Worm (Caenorhabditis elegans): Measurements from ENCODE around the gene ZC443.1.

Gene ZC443.1

ce11 chrV:12809876-12810275 lies at the start of gene ZC443.1:
TSS of gene ZC443.1 (minus strand) at chrV:12810080.
- no peak for TF ChIP-seq cog-1 (tag; optimal IDR thresholded peaks at IDR 0.05)
- TF ChIP-seq ref-1 (GFP tag; conservative IDR thresholded peaks at IDR 0.05): no peak

ce11 chrV:12859144-12859543 lies 49.3 kb upstream of the ZC443.1 start, which contains the start of gene anp-1:
TSS of gene anp-1 (plus strand) at chrV:12859444.
- no peak for TF ChIP-seq T22C8.4 (GFP tag; IDR thresholded peaks at IDR 0.05)
- no peak for TF ChIP-seq flt-1 (GFP tag; IDR thresholded peaks at IDR 0.05)
- TF ChIP-seq med-1 (GFP tag; optimal IDR thresholded peaks at IDR 0.05; ENCODE audit: insufficient read depth): no peak
- no peak for TF ChIP-seq ztf-23 (GFP tag; IDR thresholded peaks at IDR 0.05)
- TF ChIP-seq ztf-29 (GFP tag; IDR thresholded peaks at IDR 0.05): no peak
- no peak for TF ChIP-seq tab-1 (GFP tag; IDR thresholded peaks at IDR 0.05)
- no peak for TF ChIP-seq ref-1 (GFP tag; conservative IDR thresholded peaks at IDR 0.05)
- no peak for TF ChIP-seq cog-1 (tag; optimal IDR thresholded peaks at IDR 0.05)
- no peak for TF ChIP-seq klf-2 (GFP tag; conservative IDR thresholded peaks at IDR 0.05)

ce11 chrV:12854766-12855165 lies 44.9 kb upstream of the ZC443.1 start, which contains the start of gene C44H9.7:
TSS of gene C44H9.7 (minus strand) at chrV:12854866.
- no peak for TF ChIP-seq ztf-23 (GFP tag; IDR thresholded peaks at IDR 0.05)
- no peak for TF ChIP-seq tab-1 (GFP tag; IDR thresholded peaks at IDR 0.05)
- no peak for TF ChIP-seq cog-1 (tag; optimal IDR thresholded peaks at IDR 0.05)
- TF ChIP-seq flt-1 (GFP tag; IDR thresholded peaks at IDR 0.05): no peak
- TF ChIP-seq klf-2 (GFP tag; conservative IDR thresholded peaks at IDR 0.05): no peak
- TF ChIP-seq ztf-29 (GFP tag; IDR thresholded peaks at IDR 0.05): no peak
- no peak for TF ChIP-seq T22C8.4 (GFP tag; IDR thresholded peaks at IDR 0.05)
- no peak for TF ChIP-seq ref-1 (GFP tag; conservative IDR thresholded peaks at IDR 0.05)
- TF ChIP-seq med-1 (GFP tag; optimal IDR thresholded peaks at IDR 0.05; ENCODE audit: insufficient read depth): no peak

ce11 chrV:12852355-12852754 lies 42.5 kb upstream of the ZC443.1 start:
- TF ChIP-seq med-1 (GFP tag; optimal IDR thresholded peaks at IDR 0.05; ENCODE audit: insufficient read depth): no peak
- TF ChIP-seq cog-1 (tag; optimal IDR thresholded peaks at IDR 0.05): no peak
- no peak for TF ChIP-seq klf-2 (GFP tag; conservative IDR thresholded peaks at IDR 0.05)
- no peak for TF ChIP-seq T22C8.4 (GFP tag; IDR thresholded peaks at IDR 0.05)
- no peak for TF ChIP-seq ref-1 (GFP tag; conservative IDR thresholded peaks at IDR 0.05)
- no peak for TF ChIP-seq ztf-23 (GFP tag; IDR thresholded peaks at IDR 0.05)
- TF ChIP-seq tab-1 (GFP tag; IDR thresholded peaks at IDR 0.05): no peak
- TF ChIP-seq ztf-29 (GFP tag; IDR thresholded peaks at IDR 0.05): no peak
- no peak for TF ChIP-seq flt-1 (GFP tag; IDR thresholded peaks at IDR 0.05)

- TF ChIP-seq klf-2 (GFP tag; conservative IDR thresholded peaks at IDR 0.05) (no peak), tab-1 (GFP tag; IDR thresholded peaks at IDR 0.05) (no peak), med-1 (GFP tag; optimal IDR thresholded peaks at IDR 0.05; ENCODE audit: insufficient read depth) (no peak), T22C8.4 (GFP tag; IDR thresholded peaks at IDR 0.05) (no peak)
Observed at ce11 chrV:12849736-12850135, 39.9 kb upstream of the ZC443.1 start, which contains the start of gene C44H9.5. TSS of gene C44H9.5 (minus strand) at chrV:12849864.

- TF ChIP-seq ztf-23 (GFP tag; IDR thresholded peaks at IDR 0.05) (no peak), tab-1 (GFP tag; IDR thresholded peaks at IDR 0.05) (no peak), T22C8.4 (GFP tag; IDR thresholded peaks at IDR 0.05) (no peak), cog-1 (tag; optimal IDR thresholded peaks at IDR 0.05) (no peak), ref-1 (GFP tag; conservative IDR thresholded peaks at IDR 0.05) (no peak), flt-1 (GFP tag; IDR thresholded peaks at IDR 0.05) (no peak), ztf-29 (GFP tag; IDR thresholded peaks at IDR 0.05) (no peak), klf-2 (GFP tag; conservative IDR thresholded peaks at IDR 0.05) (no peak), med-1 (GFP tag; optimal IDR thresholded peaks at IDR 0.05; ENCODE audit: insufficient read depth) (no peak)
Observed at ce11 chrV:12845247-12845646, 35.4 kb upstream of the ZC443.1 start, which contains the start of gene C44H9.6. TSS of gene C44H9.6 (minus strand) at chrV:12845347.

ce11 chrV:12844748-12845147 lies 34.9 kb upstream of the ZC443.1 start:
- no peak for TF ChIP-seq ztf-29 (GFP tag; IDR thresholded peaks at IDR 0.05)
- TF ChIP-seq ztf-23 (GFP tag; IDR thresholded peaks at IDR 0.05): no peak
- TF ChIP-seq T22C8.4 (GFP tag; IDR thresholded peaks at IDR 0.05): no peak
- no peak for TF ChIP-seq flt-1 (GFP tag; IDR thresholded peaks at IDR 0.05)
- TF ChIP-seq tab-1 (GFP tag; IDR thresholded peaks at IDR 0.05): no peak
- TF ChIP-seq med-1 (GFP tag; optimal IDR thresholded peaks at IDR 0.05; ENCODE audit: insufficient read depth): no peak
- TF ChIP-seq klf-2 (GFP tag; conservative IDR thresholded peaks at IDR 0.05): no peak
- no peak for TF ChIP-seq cog-1 (tag; optimal IDR thresholded peaks at IDR 0.05)
- no peak for TF ChIP-seq ref-1 (GFP tag; conservative IDR thresholded peaks at IDR 0.05)

- TF ChIP-seq T22C8.4 (GFP tag; IDR thresholded peaks at IDR 0.05) (no peak), tab-1 (GFP tag; IDR thresholded peaks at IDR 0.05) (no peak), cog-1 (tag; optimal IDR thresholded peaks at IDR 0.05) (no peak), flt-1 (GFP tag; IDR thresholded peaks at IDR 0.05) (no peak), ztf-23 (GFP tag; IDR thresholded peaks at IDR 0.05) (no peak), ref-1 (GFP tag; conservative IDR thresholded peaks at IDR 0.05) (no peak), ztf-29 (GFP tag; IDR thresholded peaks at IDR 0.05) (no peak), med-1 (GFP tag; optimal IDR thresholded peaks at IDR 0.05; ENCODE audit: insufficient read depth) (no peak), klf-2 (GFP tag; conservative IDR thresholded peaks at IDR 0.05) (no peak)
Observed at ce11 chrV:12835388-12835787, 25.5 kb upstream of the ZC443.1 start, which contains the start of gene C44H9.4. TSS of gene C44H9.4 (plus strand) at chrV:12835688.

DNA sequence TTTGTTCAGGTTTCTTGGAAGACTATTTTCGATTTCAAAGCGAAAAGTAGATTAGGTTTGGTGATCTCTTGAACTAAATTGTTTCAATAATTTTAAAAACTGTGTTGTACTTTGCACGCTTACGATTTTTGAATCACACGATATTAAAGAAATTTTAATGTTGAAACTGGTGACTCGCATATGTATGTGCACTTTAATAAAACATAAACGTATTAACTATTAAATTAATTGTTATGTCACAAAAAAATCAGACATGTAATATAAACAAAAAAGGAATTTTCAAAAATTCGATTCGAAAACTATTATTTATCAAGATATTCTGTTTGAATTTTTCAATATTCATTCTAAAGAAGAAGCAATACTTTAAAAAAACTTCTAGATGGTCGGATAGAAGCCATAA lies 17.3 kb upstream of the ZC443.1 start, which contains the start of gene ugt-15:
ugt-15 (plus strand) TSS at position 301 of the 400 bp plus-strand sequence.
- TF ChIP-seq klf-2 (GFP tag; conservative IDR thresholded peaks at IDR 0.05) (no peak), med-1 (GFP tag; optimal IDR thresholded peaks at IDR 0.05; ENCODE audit: insufficient read depth) (no peak), T22C8.4 (GFP tag; IDR thresholded peaks at IDR 0.05) (no peak), flt-1 (GFP tag; IDR thresholded peaks at IDR 0.05) (no peak), ztf-23 (GFP tag; IDR thresholded peaks at IDR 0.05) (no peak), tab-1 (GFP tag; IDR thresholded peaks at IDR 0.05) (no peak)

ce11 chrV:12824777-12825176 lies 14.9 kb upstream of the ZC443.1 start, which contains the start of gene ugt-16:
TSS of gene ugt-16 (plus strand) at chrV:12825024.
- no peak for TF ChIP-seq T22C8.4 (GFP tag; IDR thresholded peaks at IDR 0.05)
- no peak for TF ChIP-seq flt-1 (GFP tag; IDR thresholded peaks at IDR 0.05)
- no peak for TF ChIP-seq ztf-23 (GFP tag; IDR thresholded peaks at IDR 0.05)
- no peak for TF ChIP-seq ref-1 (GFP tag; conservative IDR thresholded peaks at IDR 0.05)
- TF ChIP-seq tab-1 (GFP tag; IDR thresholded peaks at IDR 0.05): no peak
- no peak for TF ChIP-seq cog-1 (tag; optimal IDR thresholded peaks at IDR 0.05)
- no peak for TF ChIP-seq med-1 (GFP tag; optimal IDR thresholded peaks at IDR 0.05; ENCODE audit: insufficient read depth)
- TF ChIP-seq ztf-29 (GFP tag; IDR thresholded peaks at IDR 0.05): no peak
- no peak for TF ChIP-seq klf-2 (GFP tag; conservative IDR thresholded peaks at IDR 0.05)

Data from whole organism, midembryonic.